Worm (Caenorhabditis elegans) whole organism, L4/young adult: ENCODE measurements around the gene srbc-19.

Source experiments
- W03F9.2 ChIP-seq: fragments of 150-350 bp; optimal IDR thresholded peaks from 2 replicates; lab custom pipeline; 2014; ENCODE audit warnings: missing biosample characterization, missing genetic modification characterization
- dao-5 ChIP-seq: sonication (generic microtip); optimal IDR thresholded peaks from 2 replicates; lab custom pipeline; 2016; ENCODE audit warnings: missing genotype, missing genetic modification characterization, moderate library complexity, missing compliant biosample characterization
- him-1 ChIP-seq: sonication (generic microtip); optimal IDR thresholded peaks from 2 replicates; lab custom pipeline; 2016; ENCODE audit warnings: missing genotype, missing genetic modification reagents, missing genetic modification characterization, missing compliant biosample characterization

DNA sequence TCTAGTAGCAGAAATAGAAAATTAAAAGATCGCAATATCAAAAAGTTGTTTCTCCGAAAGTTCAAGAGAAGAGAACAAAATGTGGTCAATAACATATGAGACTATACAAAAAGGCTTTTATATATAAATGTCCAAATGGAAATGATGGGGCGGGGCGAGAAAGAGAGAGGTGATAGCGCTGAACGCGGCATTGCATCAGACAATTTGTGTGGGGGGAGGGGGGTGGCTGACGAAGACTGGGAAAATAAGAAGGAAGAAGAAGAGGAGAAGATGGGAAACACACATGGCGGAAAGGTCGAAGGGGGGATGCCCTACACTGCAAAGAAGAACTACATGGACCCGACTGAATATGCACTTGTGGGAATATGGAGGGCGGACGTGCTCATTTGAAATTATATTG lies 31.3 kb downstream of the srbc-19 start:
- TF ChIP-seq W03F9.2 (no peak), him-1 (tag; lab: Kevin White, UChicago) (peak; percentile 42), dao-5 (tag; lab: Kevin White, UChicago) (no peak)
